Fruit fly (Drosophila melanogaster): Measurements from ENCODE around the gene CG18530.

dm6 chr3R:12676160-12676559 is 43.0 kb downstream of the CG18530 start, which contains the start of gene CG43630:
- TF ChIP-seq CG8478 (optimal IDR thresholded peaks at IDR 0.05), result no peak
- TF ChIP-seq CTCF (optimal IDR thresholded peaks at IDR 0.05), result no peak
